Fruit fly (Drosophila melanogaster): Measurements from ENCODE around the gene Vps16B.

dm6 chr3R:29818434-29819268 lies 2.4 kb upstream of the Vps16B start, which contains the start of gene neo:
- TF ChIP-seq CG13204 (GFP tag; optimal IDR thresholded peaks at IDR 0.05) (no peak), Snoo (tag; optimal IDR thresholded peaks at IDR 0.05) (no peak), CG8159 (tag; optimal IDR thresholded peaks at IDR 0.05) (no peak), D1 (tag; optimal IDR thresholded peaks at IDR 0.05) (no peak), gl (tag; optimal IDR thresholded peaks at IDR 0.05) (no peak), CG9948 (tag; optimal IDR thresholded peaks at IDR 0.05) (no peak), Ets98B (GFP tag; IDR thresholded peaks at IDR 0.05) (no peak), rn (GFP tag; IDR thresholded peaks at IDR 0.05) (no peak), CG32121 (GFP tag; IDR thresholded peaks at IDR 0.05) (no peak), Pif1A (GFP tag; optimal IDR thresholded peaks at IDR 0.05) (no peak), EcR (GFP tag; optimal IDR thresholded peaks at IDR 0.05) (peak; percentile 87)

Data from whole organism, pupa.